Worm (Caenorhabditis elegans) whole organism, L4 larva: Measurements from ENCODE around the gene T04C12.7.

Experiments used
- F37D6.2 ChIP-seq: sonication (generic microtip); optimal IDR thresholded peaks from 2 replicates; lab custom pipeline; 2016; ENCODE audit warnings: mild to moderate bottlenecking, missing genetic modification characterization, missing compliant biosample characterization
- Y48G9A.11 ChIP-seq: fragments of 200-800 bp; sonication (Bioruptor generic); IDR thresholded peaks from 2 replicates; pipeline ENCODE4 v1.3.6; 2022; ENCODE audit warnings: missing genetic modification reagents, missing genetic modification characterization, missing compliant biosample characterization
- ZK546.5 ChIP-seq, 2 experiments: sonication (generic microtip); optimal IDR thresholded peaks; 2 replicates each; lab custom pipeline; 2017; ENCODE audit warnings: missing biosample characterization in 2 of 2, missing genetic modification characterization in 2 of 2
- aha-1 ChIP-seq: fragments of 150-350 bp; peaks from one replicate; lab custom pipeline; 2014; ENCODE audit warnings: missing biosample characterization, missing genetic modification characterization
- arid-1 ChIP-seq: fragments of 200-800 bp; sonication (Bioruptor generic); conservative IDR thresholded peaks from 2 replicates; pipeline ENCODE4 v1.3.6; 2022; ENCODE audit warnings: missing genetic modification reagents, missing genetic modification characterization, missing compliant biosample characterization
- attf-4 ChIP-seq: sonication (generic microtip); optimal IDR thresholded peaks from 3 replicates; lab custom pipeline; 2017; ENCODE audit warnings: missing biosample characterization, missing genetic modification characterization
- ceh-44 ChIP-seq: fragments of 200-800 bp; sonication (Bioruptor generic); IDR thresholded peaks from 2 replicates; pipeline ENCODE4 v1.3.6; 2022; ENCODE audit warnings: missing genetic modification reagents, missing genetic modification characterization, missing compliant biosample characterization
- daf-12 ChIP-seq: fragments of 150-350 bp; optimal IDR thresholded peaks from 2 replicates; lab custom pipeline; 2014; ENCODE audit warnings: missing biosample characterization, missing genetic modification reagents, missing genetic modification characterization
- daf-16 ChIP-seq, 3 experiments: sonication (generic microtip); optimal IDR thresholded peaks; 2 replicates each; lab custom pipeline; 2016 to 2017; ENCODE audit warnings: missing genetic modification characterization in 3 of 3, missing genetic modification reagents in 3 of 3, mild to moderate bottlenecking in 2 of 3, missing compliant biosample characterization in 2 of 3, missing biosample characterization in 1 of 3, moderate library complexity in 1 of 3
- daf-19 ChIP-seq: fragments of 200-800 bp; sonication (Bioruptor generic); conservative IDR thresholded peaks from 2 replicates; pipeline ENCODE4 v1.3.6; 2022; ENCODE audit warnings: missing genetic modification characterization, missing compliant biosample characterization
- duxl-1 ChIP-seq: sonication (generic microtip); optimal IDR thresholded peaks from 2 replicates; lab custom pipeline; 2016; ENCODE audit warnings: mild to moderate bottlenecking, missing genetic modification characterization, moderate library complexity, missing compliant biosample characterization; ENCODE audit not compliant: poor library complexity
- dve-1 ChIP-seq: sonication (generic microtip); optimal IDR thresholded peaks from 2 replicates; lab custom pipeline; 2017; ENCODE audit warnings: antibody characterized with exemption, mild to moderate bottlenecking, missing genetic modification characterization, missing compliant biosample characterization; ENCODE audit not compliant: insufficient read depth
- egl-43 ChIP-seq: fragments of 200-800 bp; sonication (Bioruptor generic); IDR thresholded peaks from 2 replicates; pipeline ENCODE4 v1.3.6; 2022; ENCODE audit warnings: missing genetic modification reagents, missing genetic modification characterization, missing compliant biosample characterization
- fkh-10 ChIP-seq: fragments of 150-350 bp; optimal IDR thresholded peaks from 2 replicates; lab custom pipeline; 2014; ENCODE audit warnings: missing biosample characterization, missing genetic modification reagents, missing genetic modification characterization
- gei-8 ChIP-seq: fragments of 200-800 bp; sonication (Bioruptor generic); optimal IDR thresholded peaks from 2 replicates; lab custom pipeline; 2018; ENCODE audit warnings: mild to moderate bottlenecking, missing genetic modification characterization, missing compliant biosample characterization
- hlh-30 ChIP-seq: sonication (generic microtip); optimal IDR thresholded peaks from 2 replicates; lab custom pipeline; 2017; ENCODE audit warnings: antibody characterized with exemption, mild to moderate bottlenecking, missing genetic modification characterization, missing compliant biosample characterization; ENCODE audit not compliant: insufficient read depth
- jun-1 ChIP-seq: fragments of 150-350 bp; optimal IDR thresholded peaks from 2 replicates; lab custom pipeline; 2014; ENCODE audit warnings: missing biosample characterization, missing genetic modification reagents, missing genetic modification characterization
- lin-1 ChIP-seq: fragments of 200-800 bp; sonication (Bioruptor generic); IDR thresholded peaks from 2 replicates; pipeline ENCODE4 v1.3.6; 2022; ENCODE audit warnings: missing genetic modification reagents, missing genetic modification characterization, missing compliant biosample characterization
- lin-15B ChIP-seq: fragments of 150-350 bp; sonication (generic microtip); optimal IDR thresholded peaks from 3 replicates; lab custom pipeline; 2014; ENCODE audit warnings: missing biosample characterization, missing genetic modification characterization
- lin-29 ChIP-seq: fragments of 200-800 bp; sonication (Bioruptor generic); IDR thresholded peaks from 2 replicates; pipeline ENCODE4 v1.3.6; 2022; ENCODE audit warnings: missing genetic modification reagents, missing genetic modification characterization, missing compliant biosample characterization
- lsy-2 ChIP-seq, 2 experiments: fragments of 150-350 bp in 1 of 2; sonication (generic microtip) in 1 of 2; optimal IDR thresholded peaks; 2 replicates each; lab custom pipeline; 2014 to 2017; ENCODE audit warnings: missing biosample characterization in 2 of 2, missing genetic modification characterization in 2 of 2
- madf-9 ChIP-seq: fragments of 200-800 bp; sonication (Bioruptor generic); conservative IDR thresholded peaks from 2 replicates; pipeline ENCODE4 v1.3.6; 2022; ENCODE audit warnings: missing genetic modification reagents, missing genetic modification characterization, missing compliant biosample characterization
- mdl-1 ChIP-seq, 2 experiments: fragments of 150-350 bp in 1 of 2; sonication (generic microtip) in 1 of 2; optimal IDR thresholded peaks; 2 replicates each; lab custom pipeline; 2014 to 2017; ENCODE audit warnings: missing biosample characterization in 2 of 2, missing genetic modification characterization in 2 of 2
- mxl-2 ChIP-seq: fragments of 200-800 bp; sonication (Bioruptor generic); conservative IDR thresholded peaks from 2 replicates; pipeline ENCODE4 v1.3.6; 2022; ENCODE audit warnings: missing genetic modification reagents, missing genetic modification characterization, missing compliant biosample characterization
- nhr-102 ChIP-seq: sonication (generic microtip); optimal IDR thresholded peaks from 2 replicates; lab custom pipeline; 2016; ENCODE audit warnings: mild to moderate bottlenecking, missing genetic modification characterization, moderate library complexity, missing compliant biosample characterization
- nhr-237 ChIP-seq: sonication (generic microtip); optimal IDR thresholded peaks from 2 replicates; lab custom pipeline; 2017; ENCODE audit warnings: missing biosample characterization, missing genetic modification characterization
- nhr-28 ChIP-seq: fragments of 150-350 bp; optimal IDR thresholded peaks from 2 replicates; lab custom pipeline; 2014; ENCODE audit warnings: missing biosample characterization, missing genetic modification characterization
- nhr-42 ChIP-seq: fragments of 200-800 bp; sonication (Bioruptor generic); IDR thresholded peaks from 2 replicates; pipeline ENCODE4 v1.3.6; 2022; ENCODE audit warnings: missing genetic modification characterization, missing compliant biosample characterization
- nhr-77 ChIP-seq: fragments of 150-350 bp; optimal IDR thresholded peaks from 2 replicates; lab custom pipeline; 2014; ENCODE audit warnings: missing biosample characterization, missing genetic modification characterization
- pha-4 ChIP-seq, 2 experiments: fragments of 150-350 bp in 1 of 2; fragments of 200-800 bp in 1 of 2; sonication (Bioruptor generic) in 1 of 2; IDR thresholded peaks in 1 of 2; optimal IDR thresholded peaks in 1 of 2; 2 replicates each; pipeline versions ENCODE4 v1.3.6 to Lab custom; 2014 to 2022; ENCODE audit warnings: missing genetic modification characterization in 2 of 2, missing genetic modification reagents in 2 of 2, missing biosample characterization in 1 of 2, missing compliant biosample characterization in 1 of 2
- sdz-12 ChIP-seq: fragments of 200-800 bp; sonication (Bioruptor generic); optimal IDR thresholded peaks from 2 replicates; lab custom pipeline; 2018; ENCODE audit warnings: mild to moderate bottlenecking, missing genetic modification characterization, missing compliant biosample characterization
- skn-1 ChIP-seq: fragments of 150-350 bp; optimal IDR thresholded peaks from 2 replicates; lab custom pipeline; 2014; ENCODE audit warnings: missing biosample characterization, missing genetic modification characterization
- spr-1 ChIP-seq: sonication (generic microtip); optimal IDR thresholded peaks from 2 replicates; lab custom pipeline; 2016; ENCODE audit warnings: mild to moderate bottlenecking, missing genetic modification characterization, missing compliant biosample characterization
- unc-39 ChIP-seq: sonication (generic microtip); optimal IDR thresholded peaks from 2 replicates; lab custom pipeline; 2017; ENCODE audit warnings: missing biosample characterization, missing genetic modification characterization
- unc-62 ChIP-seq, 3 experiments: fragments of 150-350 bp in 1 of 3; sonication (generic microtip); optimal IDR thresholded peaks in 2 of 3; peaks in 1 of 3; 1 replicate in 1 of 3; 2 replicates in 2 of 3; lab custom pipeline; 2014 to 2017; ENCODE audit warnings: missing biosample characterization in 3 of 3, missing genetic modification characterization in 3 of 3, missing genetic modification reagents in 3 of 3, missing genotype in 1 of 3
- vab-7 ChIP-seq: fragments of 200-800 bp; sonication (Bioruptor generic); IDR thresholded peaks from 2 replicates; pipeline ENCODE4 v1.3.6; 2022; ENCODE audit warnings: missing genetic modification reagents, missing genetic modification characterization, missing compliant biosample characterization
- zag-1 ChIP-seq: fragments of 150-350 bp; optimal IDR thresholded peaks from 2 replicates; lab custom pipeline; 2014; ENCODE audit warnings: missing biosample characterization, missing genetic modification characterization
- zip-2 ChIP-seq: fragments of 150-350 bp; optimal IDR thresholded peaks from 2 replicates; lab custom pipeline; 2014; ENCODE audit warnings: missing biosample characterization, missing genetic modification characterization
- ztf-11 ChIP-seq: fragments of 150-350 bp; optimal IDR thresholded peaks from 2 replicates; lab custom pipeline; 2014; ENCODE audit warnings: missing biosample characterization, missing genetic modification characterization

Gene T04C12.7

ce11 chrV:11060239-11060984, 6.5 kb downstream of the T04C12.7 start, which contains the start of gene T04C12.11 (continued):
- TF ChIP-seq daf-19 (GFP tag; lab: Robert Waterston, UW) (no peak), mxl-2 (GFP tag; lab: Robert Waterston, UW) (no peak), nhr-42 (GFP tag; lab: Robert Waterston, UW) (no peak), arid-1 (GFP tag; lab: Robert Waterston, UW) (no peak), Y48G9A.11 (GFP tag; lab: Robert Waterston, UW) (no peak), fkh-10 (GFP tag; lab: Kevin White, UChicago) (no peak), duxl-1 (tag; lab: Kevin White, UChicago) (no peak), lin-1 (GFP tag; lab: Robert Waterston, UW) (no peak), lsy-2 (tag; optimal IDR thresholded peaks at IDR 0.05; lab: Kevin White, UChicago) (peak in 1 of 2 experiments; percentile 24), aha-1 (tag; lab: Kevin White, UChicago) (no peak), pha-4 (GFP tag; IDR thresholded peaks at IDR 0.05; lab: Robert Waterston, UW) (no peak), pha-4 (tag; optimal IDR thresholded peaks at IDR 0.05; lab: Kevin White, UChicago) (no peak), ZK546.5 (tag; optimal IDR thresholded peaks at IDR 0.05; lab: Kevin White, UChicago) (no peak), lin-29 (GFP tag; lab: Robert Waterston, UW) (no peak), zag-1 (tag; lab: Kevin White, UChicago) (no peak)

ce11 chrV:11061887-11062286, 8.0 kb downstream of the T04C12.7 start:
- TF ChIP-seq mdl-1 (tag; optimal IDR thresholded peaks at IDR 0.05; lab: Kevin White, UChicago): peak in 1 of 2 experiments; percentile 14
- no peak for TF ChIP-seq spr-1 (tag; lab: Kevin White, UChicago)
- peak; percentile 62 for TF ChIP-seq hlh-30
- TF ChIP-seq ceh-44 (GFP tag; lab: Robert Waterston, UW): no peak
- TF ChIP-seq lin-15B (tag; lab: Kevin White, UChicago): no peak
- TF ChIP-seq unc-39 (tag; lab: Kevin White, UChicago): no peak
- TF ChIP-seq egl-43 (GFP tag; lab: Robert Waterston, UW): no peak
- TF ChIP-seq aha-1 (tag; lab: Kevin White, UChicago): no peak
- TF ChIP-seq nhr-77 (tag; lab: Kevin White, UChicago): no peak
- TF ChIP-seq attf-4 (tag; lab: Kevin White, UChicago): no peak
- no peak for TF ChIP-seq nhr-237 (tag; lab: Kevin White, UChicago)
- no peak for TF ChIP-seq sdz-12 (GFP tag; lab: Kevin White, UChicago)
- no peak for TF ChIP-seq dve-1 (tag; lab: Kevin White, UChicago)
- no peak for TF ChIP-seq nhr-28 (tag; lab: Kevin White, UChicago)
- TF ChIP-seq daf-12: no peak
- TF ChIP-seq nhr-102 (tag; lab: Kevin White, UChicago): no peak
- TF ChIP-seq ztf-11 (tag; lab: Kevin White, UChicago): no peak
- TF ChIP-seq gei-8: no peak
- TF ChIP-seq unc-62 (GFP tag; optimal IDR thresholded peaks at IDR 0.05 in 1 of 2; lab: Kevin White, UChicago): peak in 1 of 2 experiments; percentile 81
- TF ChIP-seq unc-62 (tag; optimal IDR thresholded peaks at IDR 0.05; lab: Kevin White, UChicago): no peak
- TF ChIP-seq daf-16 (GFP tag; optimal IDR thresholded peaks at IDR 0.05; lab: Kevin White, UChicago): peak in 1 of 2 experiments; percentile 65
- no peak for TF ChIP-seq daf-16 (tag; optimal IDR thresholded peaks at IDR 0.05; lab: Kevin White, UChicago)

- TF ChIP-seq aha-1 (tag; lab: Kevin White, UChicago) (peak; percentile 23), jun-1 (no peak), ztf-11 (tag; lab: Kevin White, UChicago) (no peak), vab-7 (GFP tag; lab: Robert Waterston, UW) (no peak), daf-12 (no peak), nhr-102 (tag; lab: Kevin White, UChicago) (no peak), madf-9 (no peak), gei-8 (no peak), pha-4 (GFP tag; IDR thresholded peaks at IDR 0.05; lab: Robert Waterston, UW) (no peak), pha-4 (tag; optimal IDR thresholded peaks at IDR 0.05; lab: Kevin White, UChicago) (no peak), F37D6.2 (tag; lab: Kevin White, UChicago) (no peak), skn-1 (tag; lab: Kevin White, UChicago) (no peak), zip-2 (tag; lab: Kevin White, UChicago) (no peak), ceh-44 (GFP tag; lab: Robert Waterston, UW) (no peak), unc-62 (GFP tag; optimal IDR thresholded peaks at IDR 0.05 in 1 of 2; lab: Kevin White, UChicago) (peak in 1 of 2 experiments; percentile 4), unc-62 (tag; optimal IDR thresholded peaks at IDR 0.05; lab: Kevin White, UChicago) (no peak)
Observed at ce11 chrV:11063115-11063514, 9.2 kb downstream of the T04C12.7 start, which contains the start of gene T04C12.9. Gene T04C12.9 (minus strand): TSS chrV:11063215.
